Worm (Caenorhabditis elegans) whole organism, L4 larva: ENCODE measurements around the gene C17H11.4.

Experiments used
- D1046.2 ChIP-seq: fragments of 200-800 bp; sonication (Bioruptor generic); IDR thresholded peaks from 2 replicates; pipeline ENCODE4 v1.3.6; 2022; ENCODE audit warnings: missing genetic modification characterization, missing compliant biosample characterization
- F10B5.3 ChIP-seq: sonication (generic microtip); optimal IDR thresholded peaks from 2 replicates; lab custom pipeline; 2016; ENCODE audit warnings: mild to moderate bottlenecking, missing genetic modification characterization, missing compliant biosample characterization
- F44E2.7 ChIP-seq: fragments of 200-800 bp; sonication (Bioruptor generic); IDR thresholded peaks from 2 replicates; pipeline ENCODE4 v2.1.2; 2022; ENCODE audit warnings: missing genetic modification characterization, missing compliant biosample characterization
- T26A8.4 ChIP-seq: fragments of 200-800 bp; sonication (Bioruptor generic); IDR thresholded peaks from 2 replicates; pipeline ENCODE4 v1.3.6; 2022; ENCODE audit warnings: missing genetic modification characterization, missing compliant biosample characterization
- Y105C5A.15 ChIP-seq: fragments of 200-800 bp; sonication (Bioruptor generic); IDR thresholded peaks from 2 replicates; pipeline ENCODE4 v1.3.6; 2022; ENCODE audit warnings: missing genetic modification characterization, missing compliant biosample characterization
- Y75B8A.6 ChIP-seq: fragments of 200-800 bp; sonication (Bioruptor generic); IDR thresholded peaks from 2 replicates; pipeline ENCODE4 v1.3.6; 2022; ENCODE audit warnings: missing genetic modification reagents, missing genetic modification characterization, missing compliant biosample characterization
- ZK337.2 ChIP-seq: fragments of 200-800 bp; sonication (Bioruptor generic); IDR thresholded peaks from 2 replicates; pipeline ENCODE4 v1.3.6; 2022; ENCODE audit warnings: missing genetic modification reagents, missing genetic modification characterization, missing compliant biosample characterization
- ZK546.5 ChIP-seq, 2 experiments: sonication (generic microtip); optimal IDR thresholded peaks; 2 replicates each; lab custom pipeline; 2017; ENCODE audit warnings: missing biosample characterization in 2 of 2, missing genetic modification characterization in 2 of 2
- aha-1 ChIP-seq: fragments of 150-350 bp; peaks from one replicate; lab custom pipeline; 2014; ENCODE audit warnings: missing biosample characterization, missing genetic modification characterization
- aly-2 ChIP-seq: sonication (generic microtip); optimal IDR thresholded peaks from 2 replicates; lab custom pipeline; 2018; ENCODE audit warnings: missing biosample characterization, missing genetic modification characterization
- ceh-32 ChIP-seq: sonication (generic microtip); optimal IDR thresholded peaks from 2 replicates; lab custom pipeline; 2016; ENCODE audit warnings: mild to moderate bottlenecking, missing genetic modification characterization, missing compliant biosample characterization; ENCODE audit not compliant: poor library complexity
- ceh-62 ChIP-seq: sonication (generic microtip); optimal IDR thresholded peaks from 2 replicates; lab custom pipeline; 2017; ENCODE audit warnings: missing biosample characterization, missing genetic modification characterization
- ctbp-1 ChIP-seq: fragments of 200-800 bp; sonication (Bioruptor generic); IDR thresholded peaks from 2 replicates; pipeline ENCODE4 v1.3.6; 2022; ENCODE audit warnings: missing genetic modification reagents, missing genetic modification characterization, missing compliant biosample characterization
- daf-8 ChIP-seq: fragments of 200-800 bp; sonication (Bioruptor generic); IDR thresholded peaks from 2 replicates; pipeline ENCODE4 v1.3.6; 2022; ENCODE audit warnings: missing genetic modification characterization, missing compliant biosample characterization
- dmd-6 ChIP-seq: fragments of 200-800 bp; sonication (Bioruptor generic); IDR thresholded peaks from 2 replicates; pipeline ENCODE4 v1.3.6; 2022; ENCODE audit warnings: missing genetic modification reagents, missing genetic modification characterization, missing compliant biosample characterization
- dmd-9 ChIP-seq: fragments of 200-800 bp; sonication (Bioruptor generic); IDR thresholded peaks from 2 replicates; pipeline ENCODE4 v1.3.6; 2022; ENCODE audit warnings: missing genetic modification reagents, missing genetic modification characterization, missing compliant biosample characterization
- duxl-1 ChIP-seq: sonication (generic microtip); optimal IDR thresholded peaks from 2 replicates; lab custom pipeline; 2016; ENCODE audit warnings: mild to moderate bottlenecking, missing genetic modification characterization, moderate library complexity, missing compliant biosample characterization; ENCODE audit not compliant: poor library complexity
- dve-1 ChIP-seq: sonication (generic microtip); optimal IDR thresholded peaks from 2 replicates; lab custom pipeline; 2017; ENCODE audit warnings: antibody characterized with exemption, mild to moderate bottlenecking, missing genetic modification characterization, missing compliant biosample characterization; ENCODE audit not compliant: insufficient read depth
- egl-43 ChIP-seq: fragments of 200-800 bp; sonication (Bioruptor generic); IDR thresholded peaks from 2 replicates; pipeline ENCODE4 v1.3.6; 2022; ENCODE audit warnings: missing genetic modification reagents, missing genetic modification characterization, missing compliant biosample characterization
- fos-1 ChIP-seq: fragments of 150-350 bp; optimal IDR thresholded peaks from 2 replicates; lab custom pipeline; 2014; ENCODE audit warnings: missing biosample characterization, missing genetic modification characterization
- hif-1 ChIP-seq, 2 experiments: sonication (generic microtip); optimal IDR thresholded peaks; 2 replicates each; lab custom pipeline; 2016 to 2017; ENCODE audit warnings: missing compliant biosample characterization in 2 of 2, missing genetic modification characterization in 2 of 2, missing genetic modification reagents in 2 of 2, missing genotype in 2 of 2, mild to moderate bottlenecking in 1 of 2
- hlh-30 ChIP-seq: sonication (generic microtip); optimal IDR thresholded peaks from 2 replicates; lab custom pipeline; 2017; ENCODE audit warnings: antibody characterized with exemption, mild to moderate bottlenecking, missing genetic modification characterization, missing compliant biosample characterization; ENCODE audit not compliant: insufficient read depth
- lim-7 ChIP-seq: fragments of 200-800 bp; sonication (Bioruptor generic); IDR thresholded peaks from 2 replicates; pipeline ENCODE4 v1.3.6; 2022; ENCODE audit warnings: missing genetic modification characterization, missing compliant biosample characterization
- lin-29 ChIP-seq: fragments of 200-800 bp; sonication (Bioruptor generic); IDR thresholded peaks from 2 replicates; pipeline ENCODE4 v1.3.6; 2022; ENCODE audit warnings: missing genetic modification reagents, missing genetic modification characterization, missing compliant biosample characterization
- lin-39 ChIP-seq: fragments of 150-350 bp; optimal IDR thresholded peaks from 2 replicates; lab custom pipeline; 2014; ENCODE audit warnings: missing biosample characterization, missing genetic modification reagents, missing genetic modification characterization
- lir-3 ChIP-seq: sonication (generic microtip); optimal IDR thresholded peaks from 2 replicates; lab custom pipeline; 2016; ENCODE audit warnings: mild to moderate bottlenecking, missing genetic modification characterization, missing compliant biosample characterization
- madf-5 ChIP-seq, 2 experiments: fragments of 200-800 bp; sonication (Bioruptor generic); IDR thresholded peaks; 2 replicates each; pipeline ENCODE4 v1.3.6; 2022; ENCODE audit warnings: missing compliant biosample characterization in 2 of 2, missing genetic modification characterization in 2 of 2
- mdl-1 ChIP-seq, 2 experiments: fragments of 150-350 bp in 1 of 2; sonication (generic microtip) in 1 of 2; optimal IDR thresholded peaks; 2 replicates each; lab custom pipeline; 2014 to 2017; ENCODE audit warnings: missing biosample characterization in 2 of 2, missing genetic modification characterization in 2 of 2
- mxl-2 ChIP-seq: fragments of 200-800 bp; sonication (Bioruptor generic); conservative IDR thresholded peaks from 2 replicates; pipeline ENCODE4 v1.3.6; 2022; ENCODE audit warnings: missing genetic modification reagents, missing genetic modification characterization, missing compliant biosample characterization
- nhr-10 ChIP-seq: fragments of 150-350 bp; optimal IDR thresholded peaks from 2 replicates; lab custom pipeline; 2014; ENCODE audit warnings: missing biosample characterization, missing genetic modification characterization
- nhr-111 ChIP-seq: fragments of 200-800 bp; sonication (Bioruptor generic); optimal IDR thresholded peaks from 2 replicates; lab custom pipeline; 2018; ENCODE audit warnings: mild to moderate bottlenecking, missing genetic modification characterization, missing compliant biosample characterization
- nhr-42 ChIP-seq: fragments of 200-800 bp; sonication (Bioruptor generic); IDR thresholded peaks from 2 replicates; pipeline ENCODE4 v1.3.6; 2022; ENCODE audit warnings: missing genetic modification characterization, missing compliant biosample characterization
- nhr-48 ChIP-seq: sonication (generic microtip); optimal IDR thresholded peaks from 2 replicates; lab custom pipeline; 2016; ENCODE audit warnings: mild to moderate bottlenecking, missing genetic modification characterization, missing compliant biosample characterization
- nhr-6 ChIP-seq: fragments of 150-350 bp; optimal IDR thresholded peaks from 2 replicates; lab custom pipeline; 2014; ENCODE audit warnings: missing biosample characterization, missing genetic modification characterization
- nhr-76 ChIP-seq: fragments of 150-350 bp; optimal IDR thresholded peaks from 2 replicates; lab custom pipeline; 2014; ENCODE audit warnings: missing biosample characterization, missing genetic modification characterization
- pha-4 ChIP-seq, 2 experiments: fragments of 150-350 bp in 1 of 2; fragments of 200-800 bp in 1 of 2; sonication (Bioruptor generic) in 1 of 2; IDR thresholded peaks in 1 of 2; optimal IDR thresholded peaks in 1 of 2; 2 replicates each; pipeline versions ENCODE4 v1.3.6 to Lab custom; 2014 to 2022; ENCODE audit warnings: missing genetic modification characterization in 2 of 2, missing genetic modification reagents in 2 of 2, missing biosample characterization in 1 of 2, missing compliant biosample characterization in 1 of 2
- rbr-2 ChIP-seq: sonication (generic microtip); optimal IDR thresholded peaks from 2 replicates; lab custom pipeline; 2016; ENCODE audit warnings: missing genotype, missing genetic modification characterization, missing compliant biosample characterization
- saeg-2 ChIP-seq: fragments of 200-800 bp; sonication (Bioruptor generic); IDR thresholded peaks from 2 replicates; pipeline ENCODE4 v1.3.6; 2022; ENCODE audit warnings: missing genetic modification reagents, missing genetic modification characterization, missing compliant biosample characterization
- sdz-12 ChIP-seq: fragments of 200-800 bp; sonication (Bioruptor generic); optimal IDR thresholded peaks from 2 replicates; lab custom pipeline; 2018; ENCODE audit warnings: mild to moderate bottlenecking, missing genetic modification characterization, missing compliant biosample characterization
- set-16 ChIP-seq: fragments of 200-800 bp; sonication (Bioruptor generic); IDR thresholded peaks from 2 replicates; pipeline ENCODE4 v1.3.6; 2022; ENCODE audit warnings: missing genetic modification reagents, missing genetic modification characterization, missing compliant biosample characterization
- spr-1 ChIP-seq: sonication (generic microtip); optimal IDR thresholded peaks from 2 replicates; lab custom pipeline; 2016; ENCODE audit warnings: mild to moderate bottlenecking, missing genetic modification characterization, missing compliant biosample characterization
- spr-3 ChIP-seq: fragments of 200-800 bp; sonication (Bioruptor generic); optimal IDR thresholded peaks from 2 replicates; lab custom pipeline; 2018; ENCODE audit warnings: mild to moderate bottlenecking, missing genetic modification characterization, missing compliant biosample characterization
- tag-97 ChIP-seq: fragments of 200-800 bp; sonication (Bioruptor generic); IDR thresholded peaks from 2 replicates; pipeline ENCODE4 v1.3.6; 2022; ENCODE audit warnings: missing genetic modification characterization, missing compliant biosample characterization
- vab-7 ChIP-seq: fragments of 200-800 bp; sonication (Bioruptor generic); IDR thresholded peaks from 2 replicates; pipeline ENCODE4 v1.3.6; 2022; ENCODE audit warnings: missing genetic modification reagents, missing genetic modification characterization, missing compliant biosample characterization
- zag-1 ChIP-seq: fragments of 150-350 bp; optimal IDR thresholded peaks from 2 replicates; lab custom pipeline; 2014; ENCODE audit warnings: missing biosample characterization, missing genetic modification characterization
- zfp-2 ChIP-seq: sonication (generic microtip); optimal IDR thresholded peaks from 2 replicates; lab custom pipeline; 2016; ENCODE audit warnings: mild to moderate bottlenecking, missing genetic modification characterization, missing compliant biosample characterization
- zfp-3 ChIP-seq: fragments of 200-800 bp; sonication (Bioruptor generic); conservative IDR thresholded peaks from 2 replicates; pipeline ENCODE4 v1.3.6; 2022; ENCODE audit warnings: missing genetic modification reagents, missing genetic modification characterization, missing compliant biosample characterization
- zip-2 ChIP-seq: fragments of 150-350 bp; optimal IDR thresholded peaks from 2 replicates; lab custom pipeline; 2014; ENCODE audit warnings: missing biosample characterization, missing genetic modification characterization
- ztf-11 ChIP-seq: fragments of 150-350 bp; optimal IDR thresholded peaks from 2 replicates; lab custom pipeline; 2014; ENCODE audit warnings: missing biosample characterization, missing genetic modification characterization
- ztf-7 ChIP-seq: fragments of 150-350 bp; optimal IDR thresholded peaks from 2 replicates; lab custom pipeline; 2014; ENCODE audit warnings: missing biosample characterization, missing genetic modification characterization

Gene C17H11.4

DNA sequence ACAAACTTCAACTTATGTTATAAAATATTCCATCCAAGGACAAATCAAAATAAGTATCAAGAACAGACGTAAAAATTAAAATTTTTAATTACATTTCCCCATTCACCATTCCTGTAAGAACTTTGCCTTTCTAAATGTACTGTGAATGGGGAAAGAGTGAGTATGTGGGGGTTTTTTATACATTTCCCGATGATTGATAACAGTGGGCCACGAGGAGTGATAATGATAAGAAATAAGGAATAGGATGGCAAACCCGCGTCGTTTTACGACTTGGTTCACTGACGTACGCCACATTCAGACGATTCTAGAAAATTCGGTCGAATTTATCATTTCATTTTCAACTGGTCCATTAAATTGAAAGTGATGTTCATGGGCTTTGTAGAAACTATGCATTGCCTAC is 29.6 kb upstream of the C17H11.4 start, which contains the start of gene cdd-1 (continued):
- no peak for TF ChIP-seq ctbp-1 (GFP tag; lab: Robert Waterston, UW)
- peak; percentile 47 for TF ChIP-seq nhr-48 (tag; lab: Kevin White, UChicago)
- TF ChIP-seq vab-7 (GFP tag; lab: Robert Waterston, UW), result no peak
- no peak for TF ChIP-seq Y105C5A.15
- no peak for TF ChIP-seq ceh-32 (tag; lab: Kevin White, UChicago)
- TF ChIP-seq pha-4 (GFP tag; IDR thresholded peaks at IDR 0.05; lab: Robert Waterston, UW), result no peak
- TF ChIP-seq pha-4 (tag; optimal IDR thresholded peaks at IDR 0.05; lab: Kevin White, UChicago), result no peak

DNA sequence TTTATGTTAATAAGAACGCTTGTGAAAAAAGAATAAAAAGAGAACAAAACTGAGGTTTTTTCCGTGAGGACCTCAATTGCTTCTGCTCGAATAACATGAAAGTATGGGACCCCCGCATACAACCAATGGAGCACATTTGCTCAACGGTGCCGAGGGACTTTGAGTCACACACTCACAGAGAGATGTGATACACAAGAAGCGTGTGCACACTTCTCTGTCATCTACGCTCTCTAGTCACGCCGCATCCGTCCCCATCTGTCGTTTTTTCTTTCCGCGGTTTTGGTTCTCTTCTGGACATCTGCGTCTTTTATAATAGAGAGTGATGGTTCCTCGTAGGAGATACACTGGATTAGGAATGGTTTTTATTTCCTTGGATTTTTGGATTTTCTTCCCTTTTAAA is 24.5 kb upstream of the C17H11.4 start:
- TF ChIP-seq nhr-10 (tag; lab: Kevin White, UChicago), result no peak
- TF ChIP-seq aha-1, result peak; percentile 12
- TF ChIP-seq nhr-111 (GFP tag; lab: Kevin White, UChicago), result no peak
- no peak for TF ChIP-seq dmd-6 (GFP tag; lab: Robert Waterston, UW)
- TF ChIP-seq zip-2, result no peak
- no peak for TF ChIP-seq nhr-48 (tag; lab: Kevin White, UChicago)
- no peak for TF ChIP-seq Y75B8A.6 (GFP tag; lab: Robert Waterston, UW)
- TF ChIP-seq lin-39, result no peak
- no peak for TF ChIP-seq ztf-7 (tag; lab: Kevin White, UChicago)
- TF ChIP-seq hlh-30 (tag; lab: Kevin White, UChicago), result peak; percentile 85
- peak in 1 of 2 experiments; percentile 31 for TF ChIP-seq hif-1 (tag; optimal IDR thresholded peaks at IDR 0.05; lab: Kevin White, UChicago)
- no peak for TF ChIP-seq lin-29 (GFP tag; lab: Robert Waterston, UW)
- no peak for TF ChIP-seq tag-97 (GFP tag; lab: Robert Waterston, UW)
- TF ChIP-seq D1046.2 (GFP tag; lab: Robert Waterston, UW), result no peak
- TF ChIP-seq ZK337.2 (GFP tag; lab: Robert Waterston, UW), result no peak
- no peak for TF ChIP-seq F44E2.7
- no peak for TF ChIP-seq T26A8.4 (GFP tag; lab: Robert Waterston, UW)
- no peak for TF ChIP-seq aly-2 (tag; lab: Kevin White, UChicago)
- no peak for TF ChIP-seq lir-3 (tag; lab: Kevin White, UChicago)
- TF ChIP-seq madf-5 (GFP tag; IDR thresholded peaks at IDR 0.05; lab: Robert Waterston, UW), result no peak
- TF ChIP-seq zag-1, result no peak
- TF ChIP-seq sdz-12 (GFP tag; lab: Kevin White, UChicago), result no peak
- TF ChIP-seq F10B5.3 (tag; lab: Kevin White, UChicago), result no peak
- no peak for TF ChIP-seq lim-7 (GFP tag; lab: Robert Waterston, UW)
- TF ChIP-seq vab-7 (GFP tag; lab: Robert Waterston, UW), result no peak
- TF ChIP-seq ZK546.5 (tag; optimal IDR thresholded peaks at IDR 0.05; lab: Kevin White, UChicago), result no peak
- no peak for TF ChIP-seq mxl-2
- no peak for TF ChIP-seq duxl-1 (tag; lab: Kevin White, UChicago)
- no peak for TF ChIP-seq spr-3 (GFP tag; lab: Kevin White, UChicago)
- TF ChIP-seq mdl-1 (tag; optimal IDR thresholded peaks at IDR 0.05; lab: Kevin White, UChicago), result peak in 1 of 2 experiments; percentile 74
- peak; percentile 55 for TF ChIP-seq rbr-2 (tag; lab: Kevin White, UChicago)
- no peak for TF ChIP-seq fos-1 (tag; lab: Kevin White, UChicago)
- TF ChIP-seq ztf-11 (tag; lab: Kevin White, UChicago), result no peak
- TF ChIP-seq dve-1 (tag; lab: Kevin White, UChicago), result no peak
- no peak for TF ChIP-seq saeg-2 (GFP tag; lab: Robert Waterston, UW)
- no peak for TF ChIP-seq nhr-6 (tag; lab: Kevin White, UChicago)
- no peak for TF ChIP-seq nhr-76
- no peak for TF ChIP-seq nhr-42 (GFP tag; lab: Robert Waterston, UW)
- TF ChIP-seq egl-43 (GFP tag; lab: Robert Waterston, UW), result no peak
- TF ChIP-seq zfp-2 (tag; lab: Kevin White, UChicago), result no peak
- no peak for TF ChIP-seq daf-8 (GFP tag; lab: Robert Waterston, UW)
- TF ChIP-seq spr-1 (tag; lab: Kevin White, UChicago), result no peak
- no peak for TF ChIP-seq dmd-9 (GFP tag; lab: Robert Waterston, UW)
- TF ChIP-seq ceh-62 (tag; lab: Kevin White, UChicago), result no peak
- TF ChIP-seq set-16 (GFP tag; lab: Robert Waterston, UW), result no peak
- no peak for TF ChIP-seq zfp-3 (GFP tag; lab: Robert Waterston, UW)
